Worm (Caenorhabditis elegans) whole organism, early embryonic: Measurements from ENCODE around the gene nhr-272.

Experiments
- B0310.2 ChIP-seq: sonication (generic microtip); optimal IDR thresholded peaks from 2 replicates; lab custom pipeline; 2016; ENCODE audit warnings: mild to moderate bottlenecking, missing genetic modification characterization, missing compliant biosample characterization
- aly-1 ChIP-seq: sonication (generic microtip); optimal IDR thresholded peaks from 2 replicates; lab custom pipeline; 2016; ENCODE audit warnings: missing genetic modification characterization, missing compliant biosample characterization
- ama-1 ChIP-seq: fragments of 150-350 bp; optimal IDR thresholded peaks from 2 replicates; lab custom pipeline; 2014
- ceh-36 ChIP-seq: sonication (generic microtip); optimal IDR thresholded peaks from 2 replicates; lab custom pipeline; 2016; ENCODE audit warnings: missing genetic modification characterization, inconsistent platforms, missing compliant biosample characterization
- flt-1 ChIP-seq: fragments of 200-800 bp; sonication (Bioruptor generic); IDR thresholded peaks from 2 replicates; pipeline ENCODE4 v1.3.6; 2022; ENCODE audit warnings: missing genetic modification characterization, missing compliant biosample characterization
- hmbx-1 ChIP-seq: sonication (generic microtip); optimal IDR thresholded peaks from 2 replicates; lab custom pipeline; 2016; ENCODE audit warnings: mild to moderate bottlenecking, missing genetic modification characterization, missing compliant biosample characterization
- hmg-4 ChIP-seq: fragments of 200-800 bp; sonication (Bioruptor generic); optimal IDR thresholded peaks from 2 replicates; lab custom pipeline; 2018; ENCODE audit warnings: mild to moderate bottlenecking, missing genetic modification characterization, missing compliant biosample characterization
- hnd-1 ChIP-seq: sonication (generic microtip); optimal IDR thresholded peaks from 2 replicates; lab custom pipeline; 2016; ENCODE audit warnings: missing genetic modification characterization, missing compliant biosample characterization
- tbx-11 ChIP-seq: fragments of 200-800 bp; sonication (Bioruptor generic); IDR thresholded peaks from 2 replicates; pipeline ENCODE4 v1.3.6; 2022; ENCODE audit warnings: missing genetic modification characterization, missing compliant biosample characterization

DNA sequence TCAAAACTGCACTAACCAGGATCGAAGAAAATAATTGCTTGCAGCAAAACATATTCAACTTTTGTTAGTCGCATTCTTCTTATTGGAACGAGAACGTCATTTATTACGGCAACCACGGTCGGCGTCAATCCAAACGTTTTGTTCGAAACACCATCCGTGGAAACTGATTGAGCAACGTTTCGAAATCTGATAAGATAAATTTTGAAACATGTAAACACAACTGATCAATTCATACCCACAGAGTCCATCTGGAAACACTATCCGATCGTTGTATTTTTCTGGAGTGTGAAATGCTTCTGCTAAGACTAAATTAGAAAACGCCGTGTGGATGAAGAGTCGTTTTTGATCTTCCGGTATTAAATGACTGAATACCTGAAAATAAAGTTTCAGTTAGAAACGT lies 38.8 kb downstream of the nhr-272 start:
- no peak for TF ChIP-seq ama-1 (lab: Kevin White, UChicago)
- no peak for TF ChIP-seq B0310.2
- TF ChIP-seq hmbx-1 (tag; lab: Kevin White, UChicago) = no peak
- no peak for TF ChIP-seq hnd-1 (tag; lab: Kevin White, UChicago)
- no peak for TF ChIP-seq hmg-4
- TF ChIP-seq ceh-36 = no peak
- TF ChIP-seq aly-1 = no peak
- no peak for TF ChIP-seq flt-1 (GFP tag; lab: Robert Waterston, UW)
- no peak for TF ChIP-seq tbx-11 (GFP tag; lab: Robert Waterston, UW)
